Worm (Caenorhabditis elegans): Measurements from ENCODE around the gene ugt-46.

The ugt-46 gene

DNA sequence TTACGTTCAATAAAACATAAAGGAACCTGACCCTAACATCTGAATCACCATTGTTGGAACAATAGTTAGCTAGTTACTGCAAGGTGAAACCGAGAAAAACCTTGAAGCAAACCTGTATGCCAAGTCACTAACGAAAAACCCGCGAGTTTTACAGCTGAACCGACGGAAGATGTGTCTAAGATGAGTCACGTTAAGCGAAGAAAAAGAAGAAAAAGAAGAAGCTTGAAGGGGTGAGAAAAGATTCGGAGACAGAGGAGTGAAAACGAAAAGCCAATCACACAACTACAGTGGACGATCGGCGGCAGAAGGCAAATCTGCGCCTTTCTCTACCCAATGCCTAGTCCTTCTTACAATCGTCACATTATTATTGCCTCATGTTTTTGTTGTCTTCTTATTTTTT lies 27.8 kb upstream of the ugt-46 start, which contains the start of gene nas-38:
nas-38 (plus strand) TSS at position 301 of the 400 bp plus-strand sequence.
- TF ChIP-seq nhr-25 (tag; optimal IDR thresholded peaks at IDR 0.05) (peak; percentile 42), lin-39 (tag; optimal IDR thresholded peaks at IDR 0.05) (no peak), gmeb-1 (tag; optimal IDR thresholded peaks at IDR 0.05) (no peak), elt-1 (tag; optimal IDR thresholded peaks at IDR 0.05) (no peak)

DNA sequence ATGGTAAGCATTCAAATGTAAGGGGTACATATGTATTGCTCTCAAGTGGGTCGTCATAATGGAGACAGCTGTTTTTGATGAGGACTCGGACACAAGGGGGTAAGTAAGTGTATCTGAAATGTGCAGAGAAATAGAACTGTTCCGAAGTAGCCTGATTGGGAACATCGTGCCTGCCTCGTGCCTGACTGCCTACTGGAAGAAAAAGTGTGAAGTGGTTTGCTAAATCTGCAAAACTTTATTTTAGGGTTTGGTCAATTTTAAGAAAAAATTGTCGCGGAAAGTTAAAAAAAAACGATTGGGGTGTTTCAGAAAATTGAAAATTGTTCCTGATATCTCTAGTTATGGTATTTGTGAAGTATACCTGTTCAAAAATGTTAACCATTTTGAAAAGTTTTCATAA lies 27.1 kb upstream of the ugt-46 start, which contains the start of gene hlh-19:
hlh-19 (minus strand) TSS at position 101 of the 400 bp plus-strand sequence.
- TF ChIP-seq alr-1 (tag; optimal IDR thresholded peaks at IDR 0.05) = no peak
- TF ChIP-seq unc-62 (GFP tag; optimal IDR thresholded peaks at IDR 0.05) = no peak

DNA sequence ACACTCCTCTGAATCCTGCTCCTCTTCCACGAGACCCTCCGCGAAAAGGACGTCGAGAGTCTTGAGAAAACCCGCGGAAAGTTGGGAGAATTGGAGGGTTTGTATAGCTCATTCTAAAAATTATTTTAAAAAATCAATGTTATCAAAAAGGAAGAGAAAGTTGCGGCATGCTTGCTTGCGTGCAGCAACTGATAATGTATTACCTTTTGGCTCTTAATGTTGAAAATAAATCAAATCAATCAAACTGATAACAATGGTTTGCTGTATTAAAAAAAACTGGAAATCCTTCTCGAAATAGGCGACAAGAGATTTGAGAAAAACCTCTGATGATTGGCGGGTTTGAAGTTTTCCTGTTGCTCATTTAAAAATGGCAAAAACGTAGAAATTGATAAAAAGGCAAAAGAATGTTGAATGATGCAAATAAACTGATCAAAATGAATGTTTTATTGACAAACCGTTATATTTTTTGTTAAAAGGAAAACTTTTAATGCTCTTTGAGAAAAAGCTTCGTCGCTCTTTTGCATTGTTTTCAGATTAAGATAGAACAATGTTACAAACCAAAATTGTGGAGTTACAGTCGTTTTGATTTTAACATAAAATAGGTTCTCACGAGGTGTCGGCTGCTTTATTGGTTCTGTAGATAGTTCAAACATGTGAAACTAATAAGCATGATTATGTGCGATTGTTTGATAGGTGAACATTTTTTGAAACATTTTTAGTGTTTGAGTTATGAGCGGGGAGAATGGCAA lies 25.1 kb upstream of the ugt-46 start:
- TF ChIP-seq Y55F3AM.14 (GFP tag; optimal IDR thresholded peaks at IDR 0.05) (no peak), fos-1 (tag; optimal IDR thresholded peaks at IDR 0.05) (peak; percentile 64), ZK546.5 (tag; optimal IDR thresholded peaks at IDR 0.05) (no peak)

DNA sequence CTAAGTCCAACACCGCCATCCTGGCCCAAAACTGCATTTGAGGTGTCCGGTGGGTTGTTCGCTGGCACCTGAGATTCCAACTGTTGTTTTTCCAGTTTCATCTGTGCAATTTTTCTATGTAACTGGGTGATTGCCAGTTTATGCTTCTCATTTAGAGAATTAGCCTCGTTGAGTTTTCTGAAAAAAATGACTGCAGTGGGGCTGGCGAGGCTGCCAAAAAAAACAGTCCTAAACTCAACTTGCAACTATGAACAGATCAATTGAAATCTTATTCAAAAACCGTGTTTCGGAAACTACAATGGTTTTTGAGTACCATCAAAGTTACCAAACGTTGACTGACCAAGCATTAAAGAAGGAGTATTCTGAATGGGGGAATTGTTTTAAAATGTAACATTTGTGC lies 23.8 kb upstream of the ugt-46 start, which contains the start of gene F57C12.6:
F57C12.6 (minus strand) TSS at position 101 of the 400 bp plus-strand sequence.
- TF ChIP-seq blmp-1 (tag; optimal IDR thresholded peaks at IDR 0.05; ENCODE audit: insufficient read depth) (no peak), R02D3.7 (tag; optimal IDR thresholded peaks at IDR 0.05) (no peak), nhr-25 (tag; optimal IDR thresholded peaks at IDR 0.05) (no peak), snpc-4 (tag; optimal IDR thresholded peaks at IDR 0.05) (no peak), ztf-1 (GFP tag; conservative IDR thresholded peaks at IDR 0.05) (no peak), unc-62 (GFP tag; optimal IDR thresholded peaks at IDR 0.05) (no peak), egl-27 (tag; optimal IDR thresholded peaks at IDR 0.05) (no peak), sma-3 (GFP tag; optimal IDR thresholded peaks at IDR 0.05) (no peak), zag-1 (tag; optimal IDR thresholded peaks at IDR 0.05) (no peak), nhr-237 (tag; optimal IDR thresholded peaks at IDR 0.05) (no peak), ceh-82 (tag; optimal IDR thresholded peaks at IDR 0.05) (no peak), F13H6.1 (tag; optimal IDR thresholded peaks at IDR 0.05) (no peak), mbf-1 (tag; optimal IDR thresholded peaks at IDR 0.05) (no peak), ama-1 (optimal IDR thresholded peaks at IDR 0.05) (no peak), alr-1 (tag; optimal IDR thresholded peaks at IDR 0.05) (no peak), peb-1 (tag; optimal IDR thresholded peaks at IDR 0.05) (no peak)

DNA sequence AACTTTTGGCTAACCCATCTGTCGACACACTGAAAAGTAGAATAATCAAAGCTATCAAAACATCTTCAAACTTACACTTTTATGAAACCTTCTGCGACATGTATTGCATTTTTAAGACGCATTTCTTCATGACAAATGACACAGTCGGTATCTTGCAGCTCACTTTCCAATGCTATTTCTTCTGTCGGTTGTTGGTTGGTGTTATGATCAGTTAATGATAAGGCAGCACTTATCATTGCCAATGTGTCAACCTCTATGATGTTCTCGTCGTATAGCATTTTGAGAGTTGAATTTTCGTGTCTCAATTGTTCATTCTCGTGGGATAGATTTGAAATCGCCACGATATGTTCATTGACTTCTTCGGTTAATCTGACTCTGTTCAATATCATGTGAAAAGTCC lies 23.3 kb upstream of the ugt-46 start:
- TF ChIP-seq sma-9 (GFP tag; optimal IDR thresholded peaks at IDR 0.05) (peak; percentile 5), sma-9 (tag; optimal IDR thresholded peaks at IDR 0.05) (no peak), sma-3 (GFP tag; optimal IDR thresholded peaks at IDR 0.05) (no peak), nhr-21 (tag; optimal IDR thresholded peaks at IDR 0.05) (no peak), fos-1 (tag; optimal IDR thresholded peaks at IDR 0.05) (peak; percentile 97)

DNA sequence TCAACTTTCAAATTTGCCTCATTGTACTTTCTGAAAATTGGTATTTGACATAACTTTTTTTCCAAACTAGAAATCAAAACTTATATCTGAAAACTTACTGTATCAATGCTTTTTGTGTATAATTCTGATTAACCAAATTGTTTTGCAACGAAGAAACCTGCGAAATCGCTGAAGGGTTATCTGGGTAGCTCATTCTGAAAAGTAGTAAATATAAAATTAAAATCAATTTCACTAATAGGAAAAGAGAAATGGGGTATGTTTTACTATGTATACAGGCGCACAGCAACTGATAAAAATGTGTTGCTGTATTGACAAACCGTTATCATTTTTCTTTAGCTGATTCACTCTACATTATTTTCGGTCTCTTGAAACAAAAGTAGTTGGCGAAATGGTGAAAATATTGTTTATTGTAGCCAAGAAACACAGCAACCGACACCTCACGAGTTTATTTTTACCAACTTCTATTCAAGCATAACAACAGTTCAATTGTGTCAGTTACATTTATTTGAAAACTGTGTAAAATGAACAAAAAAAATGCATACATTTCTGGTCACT lies 21.2 kb upstream of the ugt-46 start, which contains the start of gene F57C12.2:
F57C12.2 (minus strand) TSS at position 218 of the 555 bp plus-strand sequence.
- TF ChIP-seq nhr-21 (tag; optimal IDR thresholded peaks at IDR 0.05) = no peak
- TF ChIP-seq snpc-4 (tag; optimal IDR thresholded peaks at IDR 0.05) = peak; percentile 1
- TF ChIP-seq fos-1 (tag; optimal IDR thresholded peaks at IDR 0.05) = peak; percentile 85

DNA sequence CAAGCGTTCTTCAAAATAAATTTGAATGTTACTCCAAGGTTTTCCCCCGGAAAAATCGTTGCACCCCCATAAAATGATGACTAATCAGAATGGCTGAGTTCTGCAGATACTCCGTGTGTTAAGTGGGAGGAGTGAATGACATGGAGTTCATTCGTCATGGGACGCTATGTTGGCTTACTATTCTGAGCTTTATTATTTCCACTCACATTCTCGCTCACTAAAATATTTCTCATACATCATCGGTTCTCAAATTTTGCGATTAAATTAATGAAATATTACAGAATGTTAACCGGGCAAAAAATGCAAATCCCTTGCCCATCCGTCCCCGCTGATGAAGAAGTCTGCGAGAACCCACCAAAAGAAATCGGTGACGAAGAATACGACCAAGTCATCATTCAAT lies 12.7 kb upstream of the ugt-46 start, which contains the start of gene F28C10.1:
F28C10.1 (plus strand) TSS at position 301 of the 400 bp plus-strand sequence.
- TF ChIP-seq gmeb-1 (tag; optimal IDR thresholded peaks at IDR 0.05) (no peak), ztf-11 (tag; optimal IDR thresholded peaks at IDR 0.05) (no peak), mbf-1 (tag; optimal IDR thresholded peaks at IDR 0.05) (no peak), snpc-4 (tag; optimal IDR thresholded peaks at IDR 0.05) (no peak), sem-4 (tag; optimal IDR thresholded peaks at IDR 0.05) (no peak), Y55F3AM.14 (GFP tag; optimal IDR thresholded peaks at IDR 0.05) (no peak), lin-13 (GFP tag; optimal IDR thresholded peaks at IDR 0.05) (no peak), unc-39 (tag; optimal IDR thresholded peaks at IDR 0.05) (no peak), nhr-237 (tag; optimal IDR thresholded peaks at IDR 0.05) (no peak)

Measured in whole organism, L2 larva.